Fruit fly (Drosophila melanogaster) whole organism, wandering third instar larva: Measurements from ENCODE around the gene dx.

Experiments used
- CG32264 ChIP-seq: fragments of 200-800 bp; sonication (Bioruptor generic); optimal IDR thresholded peaks from 2 replicates; lab custom pipeline; 2016; ENCODE audit warnings: missing biosample characterization, missing genetic modification characterization
- CG9705 ChIP-seq: fragments of 200-800 bp; sonication (Bioruptor generic); optimal IDR thresholded peaks from 2 replicates; lab custom pipeline; 2018; ENCODE audit warnings: missing biosample characterization, mild to moderate bottlenecking, missing genetic modification characterization
- CrebA ChIP-seq: fragments of 200-800 bp; sonication (Bioruptor generic); optimal IDR thresholded peaks from 2 replicates; lab custom pipeline; 2016; ENCODE audit warnings: missing biosample characterization, mild to moderate bottlenecking, missing genetic modification characterization, borderline replicate concordance
- Dif ChIP-seq: fragments of 200-275, 200-300 bp; sonication (Bioruptor generic); optimal IDR thresholded peaks from 2 replicates; lab custom pipeline; 2018; ENCODE audit warnings: missing biosample characterization, missing genetic modification characterization; ENCODE audit not compliant: partially characterized antibody
- GATAd ChIP-seq: sonication (Bioruptor generic); optimal IDR thresholded peaks from 2 replicates; lab custom pipeline; 2016; ENCODE audit warnings: missing biosample characterization, missing genetic modification characterization
- HLH106 ChIP-seq: fragments of 200-800 bp; optimal IDR thresholded peaks from 3 replicates; lab custom pipeline; 2019; ENCODE audit warnings: missing biosample characterization, mild to moderate bottlenecking, missing genetic modification characterization, moderate library complexity
- Hnf4 ChIP-seq: fragments of 200-800 bp; sonication (Bioruptor generic); optimal IDR thresholded peaks from 2 replicates; lab custom pipeline; 2016; ENCODE audit warnings: missing biosample characterization, mild to moderate bottlenecking, missing genetic modification characterization
- Hr78 ChIP-seq: fragments of >200 bp; optimal IDR thresholded peaks from 2 replicates; lab custom pipeline; 2017; ENCODE audit warnings: missing biosample characterization, missing genetic modification characterization
- Hr83 ChIP-seq: fragments of 200-300 bp; sonication (Bioruptor generic); optimal IDR thresholded peaks from 2 replicates; lab custom pipeline; 2016; ENCODE audit warnings: missing biosample characterization, mild to moderate bottlenecking, missing genetic modification characterization, moderate library complexity; ENCODE audit not compliant: poor library complexity, severe bottlenecking
- Jra ChIP-seq: sonication (Bioruptor generic); optimal IDR thresholded peaks from 2 replicates; lab custom pipeline; 2016; ENCODE audit warnings: missing biosample characterization, missing genetic modification characterization
- Mio ChIP-seq: sonication (Bioruptor generic); optimal IDR thresholded peaks from 2 replicates; lab custom pipeline; 2016; ENCODE audit warnings: missing biosample characterization, missing genetic modification characterization
- N ChIP-seq: fragments of >200 bp; optimal IDR thresholded peaks from 2 replicates; lab custom pipeline; 2018; ENCODE audit warnings: missing biosample characterization, missing external identifiers, missing genetic modification characterization
- OdsH ChIP-seq: fragments of 200-800 bp; sonication (Bioruptor generic); optimal IDR thresholded peaks from 2 replicates; lab custom pipeline; 2016; ENCODE audit warnings: missing biosample characterization, mild to moderate bottlenecking, missing genetic modification characterization
- Rel ChIP-seq, 2 experiments: fragments of 200-800 bp; sonication (Bioruptor generic) in 1 of 2; optimal IDR thresholded peaks; 2 replicates in 1 of 2; 3 replicates in 1 of 2; lab custom pipeline; 2016 to 2019; ENCODE audit warnings: mild to moderate bottlenecking in 2 of 2, missing biosample characterization in 2 of 2, missing genetic modification characterization in 2 of 2, moderate library complexity in 1 of 2
- Sp1 ChIP-seq: fragments of 200-800 bp; sonication (Bioruptor generic); optimal IDR thresholded peaks from 3 replicates; lab custom pipeline; 2019; ENCODE audit warnings: missing biosample characterization, mild to moderate bottlenecking, missing genetic modification characterization, moderate library complexity
- br ChIP-seq: fragments of 200-800 bp; sonication (Bioruptor generic); optimal IDR thresholded peaks from 2 replicates; lab custom pipeline; 2016; ENCODE audit warnings: missing biosample characterization, missing genetic modification characterization
- brk ChIP-seq: fragments of 200-800 bp; sonication (Bioruptor generic); optimal IDR thresholded peaks from 2 replicates; lab custom pipeline; 2016; ENCODE audit warnings: missing biosample characterization, mild to moderate bottlenecking, missing genetic modification characterization
- dl ChIP-seq, 2 experiments: fragments of 175-275, 200-275 bp in 1 of 2; fragments of 200-275 bp in 1 of 2; sonication (Bioruptor generic); optimal IDR thresholded peaks; lab custom pipeline; 2018; ENCODE audit warnings: mild to moderate bottlenecking in 2 of 2, missing biosample characterization in 2 of 2, missing genetic modification characterization in 2 of 2, moderate library complexity in 2 of 2; ENCODE audit not compliant: partially characterized antibody in 2 of 2, insufficient read depth in 1 of 2
- dmrt93B ChIP-seq: fragments of 200-800 bp; sonication (Bioruptor generic); optimal IDR thresholded peaks from 2 replicates; lab custom pipeline; 2018; ENCODE audit warnings: missing biosample characterization, mild to moderate bottlenecking, missing genetic modification characterization
- ey ChIP-seq: fragments of 200-800 bp; sonication (Bioruptor generic); optimal IDR thresholded peaks from 2 replicates; lab custom pipeline; 2016; ENCODE audit warnings: missing biosample characterization, missing genetic modification characterization
- foxo ChIP-seq, 2 experiments: fragments of 200-800 bp; sonication (Bioruptor generic); optimal IDR thresholded peaks; 2 replicates in 1 of 2; 3 replicates in 1 of 2; lab custom pipeline; 2016 to 2017; ENCODE audit warnings: missing biosample characterization in 2 of 2, missing genetic modification characterization in 2 of 2
- fru ChIP-seq: fragments of 200-800 bp; sonication (Bioruptor generic); optimal IDR thresholded peaks from 3 replicates; lab custom pipeline; 2016; ENCODE audit warnings: missing biosample characterization, mild to moderate bottlenecking, missing genetic modification characterization
- h ChIP-seq: fragments of 200-800 bp; sonication (Bioruptor generic); optimal IDR thresholded peaks from 3 replicates; lab custom pipeline; 2016; ENCODE audit warnings: missing biosample characterization, mild to moderate bottlenecking, missing genetic modification characterization
- jim ChIP-seq: fragments of 175-275, 200-325 bp; sonication (Bioruptor generic); optimal IDR thresholded peaks from 2 replicates; lab custom pipeline; 2016; ENCODE audit warnings: missing biosample characterization, mild to moderate bottlenecking, missing genetic modification characterization
- lola ChIP-seq: fragments of >200 bp; optimal IDR thresholded peaks from 2 replicates; lab custom pipeline; 2017; ENCODE audit warnings: missing biosample characterization, missing genetic modification characterization
- pan ChIP-seq: fragments of >200 bp; optimal IDR thresholded peaks from 2 replicates; lab custom pipeline; 2017
- psq ChIP-seq: fragments of 200-800 bp; sonication (Bioruptor generic); optimal IDR thresholded peaks from 3 replicates; lab custom pipeline; 2017; ENCODE audit warnings: missing biosample characterization, mild to moderate bottlenecking, missing genetic modification characterization, moderate library complexity
- rgr ChIP-seq: fragments of 200-800 bp; sonication (Bioruptor generic); optimal IDR thresholded peaks from 3 replicates; lab custom pipeline; 2016; ENCODE audit warnings: missing biosample characterization, mild to moderate bottlenecking, missing genetic modification characterization
- sage ChIP-seq: fragments of 200-800 bp; sonication (Bioruptor generic); optimal IDR thresholded peaks from 2 replicates; lab custom pipeline; 2016; ENCODE audit warnings: missing biosample characterization, mild to moderate bottlenecking, missing genetic modification characterization
- sv ChIP-seq: fragments of 200-800 bp; sonication (Bioruptor generic); optimal IDR thresholded peaks from 3 replicates; lab custom pipeline; 2016; ENCODE audit warnings: missing biosample characterization, missing genetic modification characterization
- tai ChIP-seq: sonication (Bioruptor generic); optimal IDR thresholded peaks from 2 replicates; lab custom pipeline; 2016; ENCODE audit warnings: missing biosample characterization, missing genetic modification characterization
- usp ChIP-seq: fragments of >200 bp; optimal IDR thresholded peaks from 2 replicates; lab custom pipeline; 2017; ENCODE audit warnings: missing biosample characterization, missing genetic modification characterization
- woc ChIP-seq: sonication (Bioruptor generic); optimal IDR thresholded peaks from 2 replicates; lab custom pipeline; 2016; ENCODE audit warnings: missing biosample characterization, mild to moderate bottlenecking, missing genetic modification characterization

dx gene

DNA sequence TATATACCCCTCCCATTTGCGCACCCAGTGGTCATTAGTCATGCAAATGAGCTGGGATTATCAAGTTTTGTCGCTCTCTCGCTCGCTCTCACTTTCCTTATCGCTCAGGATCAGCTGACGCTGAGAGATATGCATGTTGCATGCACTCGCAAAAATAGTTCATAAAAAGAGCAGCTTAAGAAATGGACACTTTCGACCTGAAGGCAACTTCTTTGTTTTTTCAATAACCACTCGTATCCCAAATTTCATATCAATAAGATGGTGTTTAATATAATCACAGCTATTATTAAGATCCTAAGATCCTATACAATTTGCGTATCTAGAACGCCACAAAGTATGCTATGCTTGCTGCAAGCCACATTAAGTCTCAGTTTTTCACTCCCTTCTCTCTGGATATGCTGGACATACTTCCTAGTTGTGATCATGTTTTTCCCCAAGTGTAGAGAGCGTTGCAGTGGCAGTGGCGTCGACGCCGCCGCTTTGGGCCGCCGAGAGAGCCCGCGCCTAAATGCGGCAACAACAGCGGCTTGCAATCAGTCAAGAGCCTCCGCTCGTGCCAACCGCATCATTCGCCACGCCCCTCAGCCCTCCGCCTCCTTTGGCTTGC lies 6.5 kb downstream of the dx start, which contains the start of gene CG34417:
CG34417 (plus strand) TSS at position 557 of the 607 bp plus-strand sequence.
- TF ChIP-seq h (peak; percentile 74), Hr83 (no peak), sv (GFP tag; lab: Kevin White, UChicago) (no peak), woc (peak; percentile 82), psq (peak; percentile 72), rgr (GFP tag; lab: Kevin White, UChicago) (peak; percentile 60), fru (GFP tag; lab: Kevin White, UChicago) (peak; percentile 81), pan (lab: Kevin White, UChicago) (no peak), Jra (peak; percentile 20), br (GFP tag; lab: Kevin White, UChicago) (peak; percentile 77), CG9705 (GFP tag; lab: Kevin White, UChicago) (no peak), dmrt93B (GFP tag; lab: Kevin White, UChicago) (peak; percentile 61), HLH106 (tag; lab: Kevin White, UChicago) (peak; percentile 70), Hnf4 (GFP tag; lab: Kevin White, UChicago) (peak; percentile 45), GATAd (GFP tag; lab: Kevin White, UChicago) (no peak), Dif (no peak), foxo (GFP tag; optimal IDR thresholded peaks at IDR 0.05; lab: Kevin White, UChicago) (peak in 1 of 2 experiments; percentile 76), ey (GFP tag; lab: Kevin White, UChicago) (peak; percentile 78), OdsH (GFP tag; lab: Kevin White, UChicago) (peak; percentile 70), Sp1 (peak; percentile 78)

DNA sequence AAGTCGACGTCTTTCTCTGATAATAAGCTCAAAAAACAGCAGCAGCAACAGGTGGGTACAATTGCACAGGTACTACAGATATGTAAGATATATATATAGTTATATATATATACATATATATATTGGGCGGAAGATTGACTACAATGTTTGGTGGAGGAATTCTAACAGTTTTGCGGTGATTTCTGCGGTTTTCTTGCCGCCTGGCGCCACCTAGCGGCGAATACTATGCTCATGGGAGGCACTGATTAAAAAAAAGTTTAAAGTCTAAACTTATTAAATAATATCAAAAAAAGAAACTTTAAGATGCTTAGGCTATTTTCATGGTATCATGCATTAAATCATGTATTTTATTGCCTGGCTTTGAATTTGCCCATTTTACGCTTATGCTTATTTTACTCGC lies 7.5 kb downstream of the dx start:
- no peak for TF ChIP-seq woc
- no peak for TF ChIP-seq br (GFP tag; lab: Kevin White, UChicago)
- TF ChIP-seq brk (GFP tag; lab: Kevin White, UChicago): no peak
- no peak for TF ChIP-seq Rel (GFP tag; optimal IDR thresholded peaks at IDR 0.05; lab: Kevin White, UChicago)
- no peak for TF ChIP-seq Rel (tag; optimal IDR thresholded peaks at IDR 0.05; lab: Kevin White, UChicago)
- TF ChIP-seq sage: no peak
- TF ChIP-seq fru (GFP tag; lab: Kevin White, UChicago): no peak
- TF ChIP-seq dmrt93B (GFP tag; lab: Kevin White, UChicago): no peak
- no peak for TF ChIP-seq Mio (GFP tag; lab: Kevin White, UChicago)
- TF ChIP-seq h: no peak
- TF ChIP-seq jim (GFP tag; lab: Kevin White, UChicago): no peak

- TF ChIP-seq Hnf4 (GFP tag; lab: Kevin White, UChicago) (peak; percentile 28), h (peak; percentile 60), usp (GFP tag; lab: Kevin White, UChicago) (no peak), foxo (GFP tag; optimal IDR thresholded peaks at IDR 0.05; lab: Kevin White, UChicago) (peak in 1 of 2 experiments; percentile 51), Rel (GFP tag; optimal IDR thresholded peaks at IDR 0.05; lab: Kevin White, UChicago) (no peak), Rel (tag; optimal IDR thresholded peaks at IDR 0.05; lab: Kevin White, UChicago) (no peak), Jra (no peak), Hr78 (GFP tag; lab: Kevin White, UChicago) (no peak), CG9705 (GFP tag; lab: Kevin White, UChicago) (no peak), pan (lab: Kevin White, UChicago) (no peak), brk (GFP tag; lab: Kevin White, UChicago) (no peak), jim (GFP tag; lab: Kevin White, UChicago) (no peak), dl (GFP tag; optimal IDR thresholded peaks at IDR 0.05; lab: Kevin White, UChicago; ENCODE audit: insufficient read depth in 1 of 2, partially characterized antibody in 2 of 2) (no peak), tai (GFP tag; lab: Kevin White, UChicago) (no peak), CG32264 (GFP tag; lab: Kevin White, UChicago) (no peak), sv (GFP tag; lab: Kevin White, UChicago) (no peak), OdsH (GFP tag; lab: Kevin White, UChicago) (peak; percentile 64), Sp1 (peak; percentile 56), woc (peak; percentile 56), N (GFP tag; lab: Kevin White, UChicago) (no peak), fru (GFP tag; lab: Kevin White, UChicago) (peak; percentile 54), HLH106 (tag; lab: Kevin White, UChicago) (peak; percentile 63), br (GFP tag; lab: Kevin White, UChicago) (peak; percentile 49), rgr (GFP tag; lab: Kevin White, UChicago) (peak; percentile 61), CrebA (no peak), ey (GFP tag; lab: Kevin White, UChicago) (peak; percentile 23), psq (peak; percentile 48), lola (no peak)
Observed at dm6 chrX:6542331-6542730, 8.5 kb downstream of the dx start.
